Worm (Caenorhabditis elegans): ENCODE data around the gene Y39A1A.2.

- TF ChIP-seq ces-1 (GFP tag; optimal IDR thresholded peaks at IDR 0.05) = no peak
- TF ChIP-seq hlh-30 (tag; optimal IDR thresholded peaks at IDR 0.05; ENCODE audit: insufficient read depth) = no peak
- no peak for TF ChIP-seq lin-1 (GFP tag; IDR thresholded peaks at IDR 0.05)
- no peak for TF ChIP-seq nhr-77 (tag; optimal IDR thresholded peaks at IDR 0.05)
Observed at ce11 chrIII:10652833-10653232, 49.5 kb upstream of the Y39A1A.2 start.
